Worm (Caenorhabditis elegans) whole organism, mixed stage, embryonic: ENCODE measurements around the gene F29A7.4.

ENCODE experiments used
- bed-3 ChIP-seq: fragments of 200-800 bp; sonication (Bioruptor generic); optimal IDR thresholded peaks from 3 replicates; lab custom pipeline; 2018; ENCODE audit warnings: mild to moderate bottlenecking, missing genetic modification characterization, moderate library complexity, missing compliant biosample characterization
- drap-1 ChIP-seq: fragments of 200-800 bp; sonication (Bioruptor generic); optimal IDR thresholded peaks from 3 replicates; lab custom pipeline; 2018; ENCODE audit warnings: mild to moderate bottlenecking, missing genetic modification characterization, missing compliant biosample characterization
- elt-1 ChIP-seq: sonication (generic microtip); optimal IDR thresholded peaks from 2 replicates; lab custom pipeline; 2017; ENCODE audit warnings: missing genetic modification characterization, mild to moderate bottlenecking, missing compliant biosample characterization, antibody characterized with exemption, moderate library complexity, borderline replicate concordance; ENCODE audit not compliant: insufficient read depth
- elt-3 ChIP-seq: fragments of 150-350 bp; optimal IDR thresholded peaks from 2 replicates; lab custom pipeline; 2014; ENCODE audit warnings: missing biosample characterization, missing genetic modification characterization
- lin-13 ChIP-seq: fragments of 150-350 bp; optimal IDR thresholded peaks from 2 replicates; lab custom pipeline; 2014; ENCODE audit warnings: missing biosample characterization, missing genetic modification characterization
- lsy-2 ChIP-seq: fragments of 150-350 bp; optimal IDR thresholded peaks from 2 replicates; lab custom pipeline; 2014; ENCODE audit warnings: missing biosample characterization, missing genetic modification characterization
- mep-1 ChIP-seq: fragments of 150-350 bp; optimal IDR thresholded peaks from 2 replicates; lab custom pipeline; 2017; ENCODE audit warnings: missing biosample characterization, missing genetic modification reagents, missing genetic modification characterization, inconsistent platforms
- nhr-2 ChIP-seq: fragments of 150-350 bp; optimal IDR thresholded peaks from 2 replicates; lab custom pipeline; 2014; ENCODE audit warnings: missing biosample characterization, missing genetic modification characterization
- nhr-76 ChIP-seq: sonication (generic microtip); optimal IDR thresholded peaks from 2 replicates; lab custom pipeline; 2017; ENCODE audit warnings: missing biosample characterization, missing genetic modification characterization
- pha-4 ChIP-seq: fragments of 150-350 bp; optimal IDR thresholded peaks from 2 replicates; lab custom pipeline; 2018; ENCODE audit warnings: missing biosample characterization, missing genetic modification reagents, missing genetic modification characterization
- snpc-4 ChIP-seq: fragments of 150-350 bp; optimal IDR thresholded peaks from 2 replicates; lab custom pipeline; 2014; ENCODE audit warnings: missing biosample characterization, missing genetic modification characterization
- unc-120 ChIP-seq: sonication (generic microtip); optimal IDR thresholded peaks from 2 replicates; lab custom pipeline; 2017; ENCODE audit warnings: missing genetic modification characterization, missing compliant biosample characterization; ENCODE audit not compliant: poor library complexity, severe bottlenecking

- TF ChIP-seq pha-4 (tag; lab: Kevin White, UChicago), result no peak
- TF ChIP-seq drap-1 (GFP tag; lab: Kevin White, UChicago), result no peak
- no peak for TF ChIP-seq snpc-4 (tag; lab: Kevin White, UChicago)
- no peak for TF ChIP-seq bed-3 (GFP tag; lab: Kevin White, UChicago)
- no peak for TF ChIP-seq lin-13
- TF ChIP-seq elt-1 (tag; lab: Kevin White, UChicago), result no peak
- no peak for TF ChIP-seq lsy-2 (tag; lab: Kevin White, UChicago)
- TF ChIP-seq unc-120 (tag; lab: Kevin White, UChicago), result no peak
- no peak for TF ChIP-seq elt-3 (tag; lab: Kevin White, UChicago)
- TF ChIP-seq nhr-76, result no peak
- no peak for TF ChIP-seq mep-1 (tag; lab: Kevin White, UChicago)
- no peak for TF ChIP-seq nhr-2 (tag; lab: Kevin White, UChicago)
These were observed 49.6 kb upstream of the F29A7.4 start, which contains the start of gene sri-61 for ce11 chrII:2700229-2700628.
